Worm (Caenorhabditis elegans) whole organism, L3 larva: ENCODE results near the gene twk-13.

Experiments used
- R02D3.7 ChIP-seq: fragments of 150-350 bp; optimal IDR thresholded peaks from 2 replicates; lab custom pipeline; 2014; ENCODE audit warnings: missing biosample characterization, missing genetic modification characterization
- ZK546.5 ChIP-seq: sonication (generic microtip); optimal IDR thresholded peaks from 2 replicates; lab custom pipeline; 2017; ENCODE audit warnings: missing biosample characterization, missing genetic modification characterization
- aly-2 ChIP-seq: fragments of 150-350 bp; optimal IDR thresholded peaks from 2 replicates; lab custom pipeline; 2014; ENCODE audit warnings: missing biosample characterization, missing genetic modification characterization
- ama-1 ChIP-seq: fragments of 150-350 bp; optimal IDR thresholded peaks from 2 replicates; lab custom pipeline; 2018
- ceh-16 ChIP-seq: sonication (generic microtip); optimal IDR thresholded peaks from 2 replicates; lab custom pipeline; 2017; ENCODE audit warnings: missing biosample characterization, missing genetic modification characterization
- ceh-28 ChIP-seq: fragments of 150-350 bp; optimal IDR thresholded peaks from 2 replicates; lab custom pipeline; 2014; ENCODE audit warnings: missing biosample characterization, missing genetic modification reagents, missing genetic modification characterization
- ceh-82 ChIP-seq: fragments of 150-350 bp; optimal IDR thresholded peaks from 2 replicates; lab custom pipeline; 2014; ENCODE audit warnings: missing biosample characterization, missing genetic modification characterization
- ceh-9 ChIP-seq: sonication (generic microtip); optimal IDR thresholded peaks from 2 replicates; lab custom pipeline; 2018; ENCODE audit warnings: missing biosample characterization, missing genetic modification characterization
- daf-12 ChIP-seq: fragments of 150-350 bp; optimal IDR thresholded peaks from 2 replicates; lab custom pipeline; 2014; ENCODE audit warnings: missing biosample characterization, missing genetic modification reagents, missing genetic modification characterization
- egl-27 ChIP-seq: sonication (generic microtip); optimal IDR thresholded peaks from 4 replicates; lab custom pipeline; 2017; ENCODE audit warnings: missing biosample characterization, missing genetic modification reagents, missing genetic modification characterization
- egl-5 ChIP-seq: fragments of 150-350 bp; optimal IDR thresholded peaks from 2 replicates; lab custom pipeline; 2017; ENCODE audit warnings: missing biosample characterization, missing genetic modification reagents, missing genetic modification characterization, inconsistent platforms
- elt-1 ChIP-seq: fragments of 150-350 bp; optimal IDR thresholded peaks from 2 replicates; lab custom pipeline; 2014; ENCODE audit warnings: missing biosample characterization, missing genetic modification characterization
- elt-2 ChIP-seq: sonication (generic microtip); optimal IDR thresholded peaks from 2 replicates; lab custom pipeline; 2016; ENCODE audit warnings: missing genetic modification reagents, mild to moderate bottlenecking, missing genetic modification characterization, missing compliant biosample characterization
- elt-3 ChIP-seq, 3 experiments: fragments of 150-350 bp in 1 of 3; sonication (generic microtip) in 2 of 3; optimal IDR thresholded peaks; 2 replicates in 2 of 3; 4 replicates in 1 of 3; lab custom pipeline; 2014 to 2017; ENCODE audit warnings: missing biosample characterization in 3 of 3, missing genetic modification characterization in 3 of 3
- eor-1 ChIP-seq, 2 experiments: fragments of 150-350 bp; optimal IDR thresholded peaks; 2 replicates each; lab custom pipeline; 2014 to 2018; ENCODE audit warnings: missing biosample characterization in 2 of 2, missing genetic modification characterization in 2 of 2
- fkh-10 ChIP-seq: sonication (generic microtip); optimal IDR thresholded peaks from 2 replicates; lab custom pipeline; 2017; ENCODE audit warnings: missing biosample characterization, missing genetic modification reagents, missing genetic modification characterization
- fkh-2 ChIP-seq: fragments of 150-350 bp; optimal IDR thresholded peaks from 2 replicates; lab custom pipeline; 2014; ENCODE audit warnings: missing biosample characterization, missing genetic modification reagents, missing genetic modification characterization
- fos-1 ChIP-seq: fragments of 150-350 bp; optimal IDR thresholded peaks from 2 replicates; lab custom pipeline; 2014; ENCODE audit warnings: missing biosample characterization, missing genetic modification characterization
- hmg-11 ChIP-seq: sonication (generic microtip); optimal IDR thresholded peaks from 2 replicates; lab custom pipeline; 2016; ENCODE audit warnings: missing genetic modification characterization, missing compliant biosample characterization
- jun-1 ChIP-seq: fragments of 150-350 bp; optimal IDR thresholded peaks from 2 replicates; lab custom pipeline; 2014; ENCODE audit warnings: missing biosample characterization, missing genetic modification reagents, missing genetic modification characterization
- lin-15B ChIP-seq: fragments of 150-350 bp; optimal IDR thresholded peaks from 2 replicates; lab custom pipeline; 2014; ENCODE audit warnings: missing biosample characterization, missing genetic modification characterization
- lin-39 ChIP-seq: fragments of 150-350 bp; optimal IDR thresholded peaks from 2 replicates; lab custom pipeline; 2018; ENCODE audit warnings: missing biosample characterization, missing genetic modification reagents, missing genetic modification characterization
- lsy-12 ChIP-seq: sonication (generic microtip); optimal IDR thresholded peaks from 2 replicates; lab custom pipeline; 2016; ENCODE audit warnings: mild to moderate bottlenecking, missing genetic modification characterization, missing compliant biosample characterization
- mdl-1 ChIP-seq: fragments of 150-350 bp; optimal IDR thresholded peaks from 2 replicates; lab custom pipeline; 2014; ENCODE audit warnings: missing biosample characterization, missing genetic modification characterization
- mml-1 ChIP-seq: fragments of 150-350 bp; sonication (generic microtip); optimal IDR thresholded peaks from 3 replicates; lab custom pipeline; 2014; ENCODE audit warnings: missing biosample characterization, missing genetic modification characterization
- nfya-1 ChIP-seq: sonication (generic microtip); optimal IDR thresholded peaks from 2 replicates; lab custom pipeline; 2017; ENCODE audit warnings: missing genetic modification characterization, mild to moderate bottlenecking, missing compliant biosample characterization, antibody characterized with exemption, moderate library complexity; ENCODE audit not compliant: insufficient read depth
- nhr-11 ChIP-seq: fragments of 150-350 bp; optimal IDR thresholded peaks from 2 replicates; lab custom pipeline; 2014; ENCODE audit warnings: missing biosample characterization, missing genetic modification characterization
- nhr-12 ChIP-seq: fragments of 150-350 bp; optimal IDR thresholded peaks from 2 replicates; lab custom pipeline; 2014; ENCODE audit warnings: missing biosample characterization, missing genetic modification characterization
- nhr-23 ChIP-seq: fragments of 150-350 bp; optimal IDR thresholded peaks from 2 replicates; lab custom pipeline; 2014; ENCODE audit warnings: missing biosample characterization, missing genetic modification reagents, missing genetic modification characterization
- nhr-237 ChIP-seq: fragments of 150-350 bp; optimal IDR thresholded peaks from 2 replicates; lab custom pipeline; 2014; ENCODE audit warnings: missing biosample characterization, missing genetic modification characterization
- nhr-25 ChIP-seq: sonication (generic microtip); optimal IDR thresholded peaks from 2 replicates; lab custom pipeline; 2017; ENCODE audit warnings: missing biosample characterization, missing genetic modification characterization
- nhr-28 ChIP-seq: fragments of 150-350 bp; optimal IDR thresholded peaks from 2 replicates; lab custom pipeline; 2014; ENCODE audit warnings: missing biosample characterization, missing genetic modification characterization
- nhr-43 ChIP-seq: sonication (generic microtip); optimal IDR thresholded peaks from 2 replicates; lab custom pipeline; 2016; ENCODE audit warnings: mild to moderate bottlenecking, missing genetic modification characterization, missing compliant biosample characterization; ENCODE audit not compliant: poor library complexity, severe bottlenecking
- nhr-67 ChIP-seq: fragments of 150-350 bp; optimal IDR thresholded peaks from 2 replicates; lab custom pipeline; 2014; ENCODE audit warnings: missing biosample characterization, missing genetic modification characterization
- nhr-76 ChIP-seq: fragments of 150-350 bp; sonication (generic microtip); optimal IDR thresholded peaks from 5 replicates; lab custom pipeline; 2014; ENCODE audit warnings: missing biosample characterization, missing genetic modification characterization
- nhr-77 ChIP-seq: fragments of 150-350 bp; optimal IDR thresholded peaks from 2 replicates; lab custom pipeline; 2014; ENCODE audit warnings: missing biosample characterization, missing genetic modification characterization
- pha-4 ChIP-seq: fragments of 150-350 bp; optimal IDR thresholded peaks from 2 replicates; lab custom pipeline; 2014; ENCODE audit warnings: missing biosample characterization, missing genetic modification reagents, missing genetic modification characterization
- pqm-1 ChIP-seq: fragments of 150-350 bp; optimal IDR thresholded peaks from 2 replicates; lab custom pipeline; 2017; ENCODE audit warnings: missing biosample characterization, missing genetic modification characterization, inconsistent platforms
- sea-2 ChIP-seq: fragments of 150-350 bp; sonication (generic microtip); optimal IDR thresholded peaks from 4 replicates; lab custom pipeline; 2014; ENCODE audit warnings: missing biosample characterization, missing genetic modification reagents, missing genetic modification characterization
- skn-1 ChIP-seq: fragments of 150-350 bp; optimal IDR thresholded peaks from 2 replicates; lab custom pipeline; 2014; ENCODE audit warnings: missing biosample characterization, missing genetic modification characterization
- snpc-4 ChIP-seq: fragments of 150-350 bp; optimal IDR thresholded peaks from 2 replicates; lab custom pipeline; 2014; ENCODE audit warnings: missing biosample characterization, missing genetic modification characterization
- tbx-2 ChIP-seq: sonication (generic microtip); optimal IDR thresholded peaks from 2 replicates; lab custom pipeline; 2016; ENCODE audit warnings: mild to moderate bottlenecking, missing genetic modification characterization, missing compliant biosample characterization
- unc-39 ChIP-seq: sonication (generic microtip); optimal IDR thresholded peaks from 4 replicates; lab custom pipeline; 2017; ENCODE audit warnings: missing biosample characterization, missing genetic modification characterization
- unc-62 ChIP-seq: fragments of 150-350 bp; sonication (generic microtip); optimal IDR thresholded peaks from 4 replicates; lab custom pipeline; 2014; ENCODE audit warnings: missing biosample characterization, missing genetic modification reagents, missing genetic modification characterization
- zag-1 ChIP-seq: fragments of 150-350 bp; optimal IDR thresholded peaks from 2 replicates; lab custom pipeline; 2014; ENCODE audit warnings: missing biosample characterization, missing genetic modification characterization
- ztf-4 ChIP-seq: fragments of 150-350 bp; optimal IDR thresholded peaks from 2 replicates; lab custom pipeline; 2014; ENCODE audit warnings: missing biosample characterization, missing genetic modification characterization

The twk-13 gene

DNA sequence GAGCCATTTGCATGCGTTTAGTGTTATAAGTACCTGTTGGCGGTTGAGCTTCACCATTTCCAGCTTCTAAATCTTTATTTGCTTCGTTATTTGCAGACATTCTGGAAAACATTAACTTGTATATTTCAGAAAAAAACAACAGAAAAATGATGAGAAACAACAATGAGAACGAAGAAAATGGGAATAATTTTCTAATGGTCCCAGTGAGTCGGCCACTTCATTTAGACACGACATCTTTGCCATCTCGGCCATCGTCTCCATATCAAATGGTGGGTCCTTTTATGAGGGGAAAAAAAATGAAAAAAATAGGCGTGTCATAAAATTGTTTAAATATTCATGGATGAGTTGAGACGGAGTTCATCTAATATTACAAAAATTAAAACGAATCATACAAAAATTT is 8.0 kb upstream of the twk-13 start, which contains the start of gene snb-2:
snb-2 (minus strand) TSS at position 101 of the 400 bp plus-strand sequence.
- TF ChIP-seq fkh-2 (no peak), ceh-9 (tag; lab: Kevin White, UChicago) (no peak), ceh-28 (tag; lab: Kevin White, UChicago) (no peak), tbx-2 (tag; lab: Kevin White, UChicago) (no peak), mdl-1 (no peak), jun-1 (tag; lab: Kevin White, UChicago) (no peak), nhr-28 (tag; lab: Kevin White, UChicago) (no peak), ztf-4 (tag; lab: Kevin White, UChicago) (no peak), elt-3 (tag; optimal IDR thresholded peaks at IDR 0.05; lab: Kevin White, UChicago) (no peak), nhr-12 (tag; lab: Kevin White, UChicago) (no peak), ceh-82 (tag; lab: Kevin White, UChicago) (no peak), mml-1 (no peak)

DNA sequence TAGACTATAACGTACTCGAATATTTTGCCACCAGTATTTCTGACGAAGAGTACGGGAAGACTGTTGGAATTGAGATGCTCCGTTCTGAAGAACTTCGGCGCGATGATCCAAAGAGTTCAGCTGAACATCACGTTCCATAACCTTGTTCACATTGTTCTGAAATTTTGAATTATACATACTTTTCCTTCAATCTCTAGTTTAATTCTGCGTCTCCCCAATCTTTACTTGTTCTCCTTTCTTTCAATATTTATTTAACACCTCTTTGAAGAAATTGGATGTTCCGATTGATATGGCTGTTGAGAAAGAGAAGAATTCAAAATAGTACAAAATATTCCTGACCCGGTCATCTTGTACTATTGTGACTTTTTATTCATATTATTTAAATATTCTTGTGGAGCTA is 7.1 kb upstream of the twk-13 start, which contains the start of gene F23H12.3:
F23H12.3 (plus strand) TSS at position 301 of the 400 bp plus-strand sequence.
- peak; percentile 32 for TF ChIP-seq pha-4 (tag; lab: Kevin White, UChicago)
- TF ChIP-seq ama-1 = no peak
- TF ChIP-seq nhr-76 (tag; lab: Kevin White, UChicago) = no peak
- TF ChIP-seq fos-1 (tag; lab: Kevin White, UChicago) = no peak
- TF ChIP-seq R02D3.7 (tag; lab: Kevin White, UChicago) = no peak
- no peak for TF ChIP-seq nhr-11 (tag; lab: Kevin White, UChicago)
- no peak for TF ChIP-seq nhr-67 (tag; lab: Kevin White, UChicago)
- no peak for TF ChIP-seq egl-5 (tag; lab: Kevin White, UChicago)

DNA sequence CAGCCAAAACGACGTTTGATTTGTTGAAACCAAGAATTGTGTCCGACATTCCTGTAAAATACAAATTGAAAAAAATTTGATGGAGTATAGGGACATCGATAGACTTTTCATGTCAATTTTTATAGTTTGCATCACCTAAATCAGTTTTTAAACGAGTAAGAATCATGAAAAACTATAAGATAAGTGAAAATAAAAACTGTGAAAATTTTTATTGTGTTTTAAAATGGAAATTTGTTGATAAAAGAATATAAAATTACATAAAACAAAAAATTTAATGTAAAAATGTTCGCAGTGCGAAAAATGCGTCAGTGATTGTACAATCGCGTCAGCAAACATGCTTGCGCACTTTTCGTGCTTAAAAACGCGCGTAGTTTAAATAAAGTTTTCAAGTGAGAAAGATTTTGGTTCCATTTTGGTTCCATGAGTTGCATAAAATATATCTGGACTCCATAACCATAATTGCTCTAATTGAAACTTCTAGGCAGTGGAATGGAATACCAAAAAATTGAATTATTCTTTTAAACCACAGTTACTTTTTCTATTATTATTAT is 5.7 kb upstream of the twk-13 start, which contains the start of gene tomm-20:
tomm-20 (minus strand) TSS at position 51 of the 551 bp plus-strand sequence.
- TF ChIP-seq hmg-11 (tag; lab: Kevin White, UChicago) (peak; percentile 70), ama-1 (peak; percentile 67), nhr-25 (tag; lab: Kevin White, UChicago) (peak; percentile 87), zag-1 (tag; lab: Kevin White, UChicago) (no peak), pha-4 (tag; lab: Kevin White, UChicago) (peak; percentile 95), lin-39 (tag; lab: Kevin White, UChicago) (peak; percentile 66), jun-1 (tag; lab: Kevin White, UChicago) (peak; percentile 73), nhr-76 (tag; lab: Kevin White, UChicago) (no peak), nfya-1 (peak; percentile 91), elt-2 (peak; percentile 69), ztf-4 (tag; lab: Kevin White, UChicago) (peak; percentile 49), nhr-237 (tag; lab: Kevin White, UChicago) (no peak), fkh-2 (no peak), mdl-1 (no peak), egl-5 (tag; lab: Kevin White, UChicago) (peak; percentile 83), mml-1 (no peak), snpc-4 (tag; lab: Kevin White, UChicago) (peak; percentile 86), fkh-10 (peak; percentile 66), nhr-11 (tag; lab: Kevin White, UChicago) (peak; percentile 53), unc-62 (no peak), ZK546.5 (tag; lab: Kevin White, UChicago) (peak; percentile 32), nhr-23 (tag; lab: Kevin White, UChicago) (peak; percentile 97), skn-1 (tag; lab: Kevin White, UChicago) (peak; percentile 60), ceh-9 (tag; lab: Kevin White, UChicago) (no peak), elt-1 (tag; lab: Kevin White, UChicago) (peak; percentile 29), nhr-43 (tag; lab: Kevin White, UChicago) (peak; percentile 95), ceh-16 (no peak), ceh-82 (tag; lab: Kevin White, UChicago) (peak; percentile 64), unc-39 (tag; lab: Kevin White, UChicago) (peak; percentile 19), tbx-2 (tag; lab: Kevin White, UChicago) (peak; percentile 90), pqm-1 (tag; lab: Kevin White, UChicago) (peak; percentile 70), fos-1 (tag; lab: Kevin White, UChicago) (no peak), sea-2 (GFP tag; lab: Kevin White, UChicago) (no peak), eor-1 (tag; optimal IDR thresholded peaks at IDR 0.05; lab: Kevin White, UChicago) (no peak), egl-27 (tag; lab: Kevin White, UChicago) (peak; percentile 36), elt-3 (tag; optimal IDR thresholded peaks at IDR 0.05; lab: Kevin White, UChicago) (no peak), aly-2 (tag; lab: Kevin White, UChicago) (peak; percentile 57), lin-15B (peak; percentile 88), nhr-77 (peak; percentile 70), nhr-67 (tag; lab: Kevin White, UChicago) (no peak), R02D3.7 (tag; lab: Kevin White, UChicago) (peak; percentile 87), daf-12 (tag; lab: Kevin White, UChicago) (no peak), nhr-12 (tag; lab: Kevin White, UChicago) (no peak), nhr-28 (tag; lab: Kevin White, UChicago) (peak; percentile 58), lsy-12 (tag; lab: Kevin White, UChicago) (peak; percentile 91), ceh-28 (tag; lab: Kevin White, UChicago) (peak; percentile 69)
